Worm (Caenorhabditis elegans) whole organism, late embryonic: ENCODE measurements around the gene ZC204.12.

ENCODE experiments used
- ceh-19 ChIP-seq: fragments of 200-800 bp; sonication (Bioruptor generic); optimal IDR thresholded peaks from 2 replicates; lab custom pipeline; 2018; ENCODE audit warnings: mild to moderate bottlenecking, missing genetic modification characterization, missing compliant biosample characterization
- hlh-30 ChIP-seq: sonication (generic microtip); optimal IDR thresholded peaks from 2 replicates; lab custom pipeline; 2017; ENCODE audit warnings: antibody characterized with exemption, missing genetic modification characterization, missing compliant biosample characterization; ENCODE audit not compliant: insufficient read depth
- pha-4 ChIP-seq: fragments of 150-350 bp; optimal IDR thresholded peaks from 2 replicates; lab custom pipeline; 2018; ENCODE audit warnings: missing biosample characterization, missing genetic modification reagents, missing genetic modification characterization

DNA sequence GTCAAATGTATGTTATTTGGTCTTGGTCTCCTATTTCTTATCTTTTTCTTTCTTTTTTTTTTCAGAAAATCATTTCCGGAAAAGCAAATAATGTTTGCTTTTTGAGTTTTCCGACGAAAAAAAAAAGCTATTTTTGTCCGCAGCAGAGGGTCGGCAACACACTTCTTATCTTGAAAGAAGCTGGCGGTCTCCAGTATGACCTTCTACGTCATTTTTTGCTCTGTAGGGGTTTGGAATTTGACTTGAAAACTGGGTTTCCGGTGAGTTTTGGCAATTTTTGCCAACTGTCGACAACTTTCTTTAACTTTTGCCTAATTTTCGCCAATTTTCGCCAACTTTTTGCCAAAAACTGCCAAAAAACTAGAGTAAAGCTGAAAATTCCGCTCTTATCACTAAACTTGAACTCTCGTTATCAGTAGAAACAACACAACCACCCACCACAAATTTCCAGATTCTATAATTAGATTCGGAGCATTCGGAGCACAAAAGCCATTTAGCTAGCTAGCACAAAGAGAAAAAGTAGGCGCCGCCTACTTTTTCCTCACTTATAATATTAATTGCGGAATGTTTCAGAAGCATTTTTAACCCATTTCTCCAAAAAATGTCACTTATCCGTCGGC, 13.3 kb upstream of the ZC204.12 start, which contains the start of gene nhx-6:
- TF ChIP-seq pha-4 (tag; lab: Kevin White, UChicago): no peak
- no peak for TF ChIP-seq ceh-19
- no peak for TF ChIP-seq hlh-30 (tag; lab: Kevin White, UChicago)
